Fruit fly (Drosophila melanogaster) whole organism, prepupa: ENCODE measurements around the gene Uro.
"Not testable (repeated sequence)": the region's sequence is repeated elsewhere in the genome, so short reads cannot be mapped to it uniquely, and the experiment has no call there.

Experiments
- CG10631 ChIP-seq: fragments of 200-800 bp; sonication (Bioruptor generic); optimal IDR thresholded peaks from 2 replicates; lab custom pipeline; 2016; ENCODE audit warnings: missing biosample characterization, missing genetic modification characterization
- CG1621 ChIP-seq: fragments of 200-800 bp; sonication (Bioruptor generic); optimal IDR thresholded peaks from 3 replicates; lab custom pipeline; 2018; ENCODE audit warnings: missing biosample characterization, mild to moderate bottlenecking, missing genetic modification characterization
- CG7368 ChIP-seq: fragments of 200-800 bp; sonication (Bioruptor generic); optimal IDR thresholded peaks from 3 replicates; lab custom pipeline; 2016; ENCODE audit warnings: missing biosample characterization, missing genetic modification characterization
- Sox102F ChIP-seq: fragments of 200-800 bp; sonication (Bioruptor generic); optimal IDR thresholded peaks from 2 replicates; lab custom pipeline; 2016; ENCODE audit warnings: missing biosample characterization, mild to moderate bottlenecking, missing genetic modification characterization
- Sox14 ChIP-seq: fragments of 200-800 bp; sonication (Bioruptor generic); optimal IDR thresholded peaks from 3 replicates; lab custom pipeline; 2016; ENCODE audit warnings: missing biosample characterization, missing genetic modification characterization

DNA sequence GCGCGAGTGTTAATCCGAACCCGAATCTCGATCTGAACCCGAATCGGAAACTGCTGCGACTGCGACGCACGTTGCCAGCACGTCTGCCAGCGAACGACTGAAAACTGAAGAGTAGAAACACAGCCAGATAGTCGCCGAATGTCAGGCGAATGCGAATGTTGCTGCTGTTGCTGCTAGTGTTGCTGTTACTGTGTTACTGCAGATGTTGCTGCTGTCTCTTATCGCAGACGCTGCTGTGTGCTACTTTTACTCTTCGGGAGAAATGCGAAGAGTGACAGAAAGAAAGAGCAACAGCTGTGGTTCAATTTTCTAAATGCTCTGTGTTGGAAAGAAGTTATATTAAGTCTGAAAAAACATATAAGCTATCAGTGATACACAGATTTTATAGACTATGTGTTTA is 47.3 kb upstream of the Uro start, which contains the start of gene CG13796:
- not testable (repeated sequence) for TF ChIP-seq CG10631 (GFP tag; lab: Kevin White, UChicago); CG1621; Sox102F (GFP tag; lab: Kevin White, UChicago); Sox14 (GFP tag; lab: Kevin White, UChicago); CG7368
